Worm (Caenorhabditis elegans) whole organism, L1 larva: Measurements from ENCODE around the gene wdr-20.

Experiments used
- egl-27 ChIP-seq, 2 experiments: fragments of 150-350 bp in 1 of 2; sonication (generic microtip); optimal IDR thresholded peaks; 3 replicates each; lab custom pipeline; 2017 to 2018; ENCODE audit warnings: missing biosample characterization in 2 of 2, missing genetic modification characterization in 2 of 2, missing genetic modification reagents in 2 of 2
- fos-1 ChIP-seq: fragments of 150-350 bp; optimal IDR thresholded peaks from 2 replicates; lab custom pipeline; 2014; ENCODE audit warnings: missing biosample characterization, missing genetic modification characterization
- mdl-1 ChIP-seq, 2 experiments: fragments of 150-350 bp; optimal IDR thresholded peaks; 2 replicates each; lab custom pipeline; 2014 to 2017; ENCODE audit warnings: missing biosample characterization in 2 of 2, missing genetic modification characterization in 2 of 2, inconsistent platforms in 1 of 2
- nhr-11 ChIP-seq: fragments of 150-350 bp; optimal IDR thresholded peaks from 2 replicates; lab custom pipeline; 2014; ENCODE audit warnings: missing biosample characterization, missing genetic modification characterization
- nhr-77 ChIP-seq: fragments of 150-350 bp; optimal IDR thresholded peaks from 2 replicates; lab custom pipeline; 2014; ENCODE audit warnings: missing biosample characterization, missing genetic modification characterization
- sox-4 ChIP-seq: sonication (generic microtip); optimal IDR thresholded peaks from 2 replicates; lab custom pipeline; 2016; ENCODE audit warnings: missing genetic modification characterization, missing compliant biosample characterization
- sup-37 ChIP-seq: fragments of 200-800 bp; sonication (Bioruptor generic); optimal IDR thresholded peaks from 2 replicates; lab custom pipeline; 2018; ENCODE audit warnings: mild to moderate bottlenecking, missing genetic modification characterization, missing compliant biosample characterization

DNA sequence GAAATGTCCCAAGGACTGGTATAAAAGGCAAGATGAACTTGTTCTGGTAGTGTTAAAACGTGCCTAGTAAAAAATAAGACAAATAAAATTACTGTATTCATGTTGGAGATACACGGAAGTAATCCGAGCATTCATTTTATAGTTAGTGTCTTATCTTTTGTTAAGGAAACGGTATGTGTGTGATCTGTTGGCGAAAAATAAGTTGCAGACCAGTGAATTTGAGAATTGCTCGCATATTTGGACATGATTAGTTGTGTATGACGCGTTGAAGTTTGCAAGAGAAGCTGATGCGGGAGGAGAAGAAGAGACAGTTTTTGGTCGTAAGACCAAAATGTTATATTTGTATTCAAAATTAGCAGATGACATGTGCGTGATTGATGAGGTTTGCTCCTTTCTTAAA, 32.0 kb downstream of the wdr-20 start, which contains the start of gene C08B6.14:
- no peak for TF ChIP-seq fos-1 (tag; lab: Kevin White, UChicago)
- no peak for TF ChIP-seq sox-4
- no peak for TF ChIP-seq nhr-11 (tag; lab: Kevin White, UChicago)
- TF ChIP-seq nhr-77, result no peak
- no peak for TF ChIP-seq sup-37
- TF ChIP-seq egl-27 (tag; optimal IDR thresholded peaks at IDR 0.05; lab: Kevin White, UChicago), result no peak
- TF ChIP-seq mdl-1 (tag; optimal IDR thresholded peaks at IDR 0.05; lab: Kevin White, UChicago), result no peak
